Fruit fly (Drosophila melanogaster) Kc167 (cell line): ENCODE data around the gene kmr.

ENCODE experiments used
- Sin3A ChIP-seq: fragments of >200 bp; optimal IDR thresholded peaks from 2 replicates; lab custom pipeline; 2018; ENCODE audit warnings: missing external identifiers
- insv ChIP-seq: fragments of >200 bp; optimal IDR thresholded peaks from 3 replicates; lab custom pipeline; 2018; ENCODE audit warnings: missing external identifiers
- psq ChIP-seq: fragments of >200 bp; optimal IDR thresholded peaks from 2 replicates; lab custom pipeline; 2017; ENCODE audit warnings: missing external identifiers
- ttk ChIP-seq: sonication (Bioruptor generic); optimal IDR thresholded peaks from 2 replicates; lab custom pipeline; 2017; ENCODE audit warnings: missing external identifiers

DNA sequence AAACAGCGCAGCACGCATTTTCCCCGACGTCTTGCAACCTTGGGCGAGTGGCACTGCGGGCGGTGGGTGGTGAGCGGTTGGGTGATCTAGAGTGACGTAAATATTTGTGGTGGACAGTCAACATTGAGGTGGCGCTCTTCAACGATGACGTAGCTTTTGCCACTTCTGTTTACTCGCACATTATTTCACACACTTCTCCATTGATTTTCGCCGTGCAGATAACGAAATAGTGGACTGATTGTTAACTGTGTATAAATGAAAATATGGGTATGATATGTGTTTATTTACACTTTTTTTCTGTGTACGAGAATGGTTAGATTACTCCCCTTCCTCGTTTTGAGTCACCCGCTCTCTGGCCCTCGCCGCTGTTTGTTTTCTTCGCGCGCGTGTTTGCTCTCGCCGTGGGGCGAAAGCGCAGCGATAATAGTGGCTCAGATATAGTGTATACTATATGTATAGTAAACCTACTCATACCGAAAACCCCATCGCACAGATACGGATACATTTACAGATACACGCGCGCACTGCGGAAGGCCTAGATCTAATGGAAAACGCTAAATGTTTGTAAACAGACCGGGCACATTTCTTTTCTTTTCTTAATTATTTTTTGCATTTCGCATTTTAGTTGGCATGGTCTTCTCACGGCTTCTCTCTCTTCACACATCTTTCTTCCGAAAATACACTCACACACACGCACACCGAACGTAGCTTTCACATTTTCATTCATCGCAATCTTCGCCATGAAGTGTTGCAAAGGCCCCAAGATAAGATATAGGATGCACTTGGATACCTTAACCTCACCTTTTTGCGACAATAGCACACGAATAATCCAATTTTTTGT lies 28.4 kb upstream of the kmr start, which contains the start of gene omd:
- no peak for TF ChIP-seq psq (lab: Kevin White, UChicago)
- no peak for TF ChIP-seq ttk (lab: Kevin White, UChicago)
- TF ChIP-seq insv (lab: Kevin White, UChicago), result no peak
- TF ChIP-seq Sin3A (lab: Kevin White, UChicago), result no peak
